Fruit fly (Drosophila melanogaster) whole organism, pupa: ENCODE measurements around the gene heix.

Source experiments
- CG10348 ChIP-seq: fragments of 200-800 bp; sonication (Bioruptor generic); IDR thresholded peaks from 2 replicates; pipeline ENCODE4 v1.3.6; 2022; ENCODE audit warnings: missing biosample characterization, missing genetic modification characterization
- CG12605 ChIP-seq: fragments of 200-800 bp; sonication (Bioruptor generic); IDR thresholded peaks from 2 replicates; pipeline ENCODE4 v1.3.6; 2022; ENCODE audit warnings: missing biosample characterization, missing genetic modification characterization
- CG13204 ChIP-seq: fragments of 200-800 bp; sonication (Bioruptor generic); optimal IDR thresholded peaks from 2 replicates; lab custom pipeline; 2018; ENCODE audit warnings: missing biosample characterization, mild to moderate bottlenecking, missing genetic modification characterization, moderate library complexity
- CG14655 ChIP-seq: fragments of 200-800 bp; sonication (Bioruptor generic); optimal IDR thresholded peaks from 3 replicates; lab custom pipeline; 2017; ENCODE audit warnings: mild to moderate bottlenecking, missing biosample characterization, missing genetic modification reagents, missing genetic modification characterization
- CG15710 ChIP-seq: fragments of 200-800 bp; sonication (Bioruptor generic); optimal IDR thresholded peaks from 2 replicates; lab custom pipeline; 2018; ENCODE audit warnings: missing biosample characterization, mild to moderate bottlenecking, missing genetic modification characterization, moderate library complexity
- CG17806 ChIP-seq: fragments of 200-800 bp; sonication (Bioruptor generic); optimal IDR thresholded peaks from 2 replicates; lab custom pipeline; 2018; ENCODE audit warnings: missing biosample characterization, mild to moderate bottlenecking, missing genetic modification characterization, moderate library complexity
- CG4496 ChIP-seq: fragments of 200-800 bp; sonication (Bioruptor generic); IDR thresholded peaks from 3 replicates; pipeline ENCODE4 v1.3.6; 2022; ENCODE audit warnings: missing biosample characterization, missing genetic modification characterization
- CG8159 ChIP-seq: fragments of 200-800 bp; sonication (Bioruptor generic); optimal IDR thresholded peaks from 3 replicates; lab custom pipeline; 2018; ENCODE audit warnings: missing biosample characterization, mild to moderate bottlenecking, missing genetic modification characterization, moderate library complexity
- CG8301 ChIP-seq: fragments of 200-800 bp; sonication (Bioruptor generic); optimal IDR thresholded peaks from 2 replicates; lab custom pipeline; 2018; ENCODE audit warnings: missing biosample characterization, mild to moderate bottlenecking, missing genetic modification characterization
- D1 ChIP-seq: fragments of 200-800 bp; sonication (Bioruptor generic); optimal IDR thresholded peaks from 2 replicates; lab custom pipeline; 2018; ENCODE audit warnings: missing biosample characterization, mild to moderate bottlenecking, missing genetic modification characterization, moderate library complexity
- EcR ChIP-seq: fragments of 200-800 bp; sonication (Bioruptor generic); optimal IDR thresholded peaks from 3 replicates; lab custom pipeline; 2019; ENCODE audit warnings: missing biosample characterization, missing genetic modification characterization, mild to moderate bottlenecking, moderate library complexity, missing genetic modification reagents
- Ets98B ChIP-seq: fragments of 200-800 bp; sonication (Bioruptor generic); IDR thresholded peaks from 2 replicates; pipeline ENCODE4 v1.3.6; 2022; ENCODE audit warnings: missing biosample characterization, missing genetic modification characterization
- Pif1B ChIP-seq: fragments of 200-800 bp; sonication (Bioruptor generic); optimal IDR thresholded peaks from 3 replicates; lab custom pipeline; 2016; ENCODE audit warnings: missing biosample characterization, missing genetic modification characterization
- Snoo ChIP-seq: fragments of 200-800 bp; sonication (Bioruptor generic); optimal IDR thresholded peaks from 3 replicates; lab custom pipeline; 2017; ENCODE audit warnings: missing biosample characterization, mild to moderate bottlenecking, missing genetic modification characterization, inconsistent platforms

DNA sequence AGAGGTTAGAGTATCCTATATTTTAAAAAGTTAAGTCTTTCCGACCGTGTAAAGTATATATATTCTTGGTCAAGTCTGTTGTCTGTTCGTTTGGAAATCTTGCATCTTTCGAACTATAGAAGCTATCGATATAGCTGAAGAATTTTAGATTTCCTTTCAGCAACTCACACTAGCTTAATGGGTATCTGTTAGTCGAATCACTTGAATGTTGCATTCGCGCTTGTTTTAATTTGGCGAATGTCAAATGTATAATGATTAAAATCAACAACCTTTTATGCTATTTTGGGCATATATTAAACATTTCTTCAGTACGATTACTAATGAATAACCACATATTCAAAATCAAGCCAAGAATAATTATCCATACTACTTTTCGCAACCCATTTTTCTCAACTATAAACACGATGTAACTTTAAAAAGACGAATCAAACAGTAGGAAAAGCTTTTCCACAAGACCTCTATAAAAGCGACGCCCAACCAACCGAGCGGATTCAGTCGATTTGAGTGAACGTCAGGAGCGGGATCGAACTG is 5.9 kb downstream of the heix start, which contains the start of gene Cyp303a1:
- TF ChIP-seq CG10348 (GFP tag; lab: Robert Waterston, UW) = no peak
- no peak for TF ChIP-seq CG4496 (GFP tag; lab: Robert Waterston, UW)
- TF ChIP-seq EcR = no peak
- TF ChIP-seq Ets98B (GFP tag; lab: Robert Waterston, UW) = no peak
- TF ChIP-seq CG12605 (GFP tag; lab: Robert Waterston, UW) = no peak
- no peak for TF ChIP-seq CG13204 (GFP tag; lab: Kevin White, UChicago)
- no peak for TF ChIP-seq CG17806 (tag; lab: Kevin White, UChicago)
- TF ChIP-seq CG8159 (tag; lab: Kevin White, UChicago) = no peak
- TF ChIP-seq Pif1B (GFP tag; lab: Kevin White, UChicago) = no peak
- no peak for TF ChIP-seq CG14655 (GFP tag; lab: Kevin White, UChicago)
- TF ChIP-seq D1 = no peak
- TF ChIP-seq Snoo (tag; lab: Kevin White, UChicago) = no peak
- TF ChIP-seq CG8301 (tag; lab: Kevin White, UChicago) = no peak
- no peak for TF ChIP-seq CG15710 (tag; lab: Kevin White, UChicago)
